Fruit fly (Drosophila melanogaster) whole organism, embryonic: Measurements from ENCODE around the gene HDAC6.

ENCODE experiments used
- Asciz ChIP-seq: fragments of 200-800 bp; sonication (Bioruptor generic); optimal IDR thresholded peaks from 2 replicates; lab custom pipeline; 2017; ENCODE audit warnings: missing biosample characterization, mild to moderate bottlenecking, missing genetic modification characterization, missing genetic modification reagents
- Atf3 ChIP-seq: fragments of 200-800 bp; sonication (Bioruptor generic); optimal IDR thresholded peaks from 3 replicates; lab custom pipeline; 2016; ENCODE audit warnings: missing biosample characterization, missing genetic modification characterization
- Bteb2 ChIP-seq: fragments of 200-800 bp; sonication (Bioruptor generic); optimal IDR thresholded peaks from 2 replicates; lab custom pipeline; 2016; ENCODE audit warnings: missing biosample characterization, missing genetic modification characterization
- CG10147 ChIP-seq: fragments of 200-800 bp; sonication (Bioruptor generic); optimal IDR thresholded peaks from 2 replicates; lab custom pipeline; 2019; ENCODE audit warnings: missing biosample characterization, mild to moderate bottlenecking, missing genetic modification characterization, moderate library complexity
- CG10543 ChIP-seq: fragments of 200-800 bp; sonication (Bioruptor generic); optimal IDR thresholded peaks from 3 replicates; lab custom pipeline; 2017; ENCODE audit warnings: missing biosample characterization, mild to moderate bottlenecking, missing genetic modification characterization, moderate library complexity
- CG10979 ChIP-seq: fragments of 200-800 bp; sonication (Bioruptor generic); optimal IDR thresholded peaks from 2 replicates; lab custom pipeline; 2018; ENCODE audit warnings: missing biosample characterization, mild to moderate bottlenecking, missing genetic modification characterization, moderate library complexity
- CG14860 ChIP-seq: fragments of 200-800 bp; sonication (Bioruptor generic); IDR thresholded peaks from 3 replicates; pipeline ENCODE4 v1.3.6; 2022; ENCODE audit warnings: missing biosample characterization, missing genetic modification characterization; ENCODE audit not compliant: partially characterized antibody
- CG16815 ChIP-seq: fragments of 200-800 bp; sonication (Bioruptor generic); optimal IDR thresholded peaks from 3 replicates; lab custom pipeline; 2017; ENCODE audit warnings: missing biosample characterization, mild to moderate bottlenecking, missing genetic modification characterization
- CG17328 ChIP-seq: fragments of 200-800 bp; sonication (Bioruptor generic); IDR thresholded peaks from 2 replicates; pipeline ENCODE4 v1.3.6; 2022; ENCODE audit warnings: missing biosample characterization, missing genetic modification characterization
- CG18764 ChIP-seq: fragments of 200-800 bp; sonication (Bioruptor generic); optimal IDR thresholded peaks from 3 replicates; lab custom pipeline; 2016; ENCODE audit warnings: missing biosample characterization, missing genetic modification characterization
- CG4820 ChIP-seq: fragments of 200-800 bp; sonication (Bioruptor generic); optimal IDR thresholded peaks from 3 replicates; lab custom pipeline; 2016; ENCODE audit warnings: missing biosample characterization, missing genetic modification characterization
- CG6175 ChIP-seq: fragments of 200-800 bp; sonication (Bioruptor generic); IDR thresholded peaks from 3 replicates; pipeline ENCODE4 v1.3.6; 2022; ENCODE audit warnings: missing biosample characterization, missing genetic modification characterization
- CG6689 ChIP-seq: fragments of 200-800 bp; sonication (Bioruptor generic); IDR thresholded peaks from 2 replicates; pipeline ENCODE4 v1.3.6; 2022; ENCODE audit warnings: missing biosample characterization, missing genetic modification characterization
- CkIIα-i1 ChIP-seq: fragments of 200-800 bp; sonication (Bioruptor generic); IDR thresholded peaks from 2 replicates; pipeline ENCODE4 v1.3.6; 2022; ENCODE audit warnings: missing biosample characterization, missing genetic modification characterization
- Dfd ChIP-seq, 2 experiments: fragments of >200 bp; optimal IDR thresholded peaks; 2 replicates each; lab custom pipeline; 2017; ENCODE audit warnings: missing biosample characterization in 2 of 2, missing genetic modification characterization in 2 of 2
- Hr78 ChIP-seq, 2 experiments: fragments of 200-800 bp in 1 of 2; fragments of >200 bp in 1 of 2; sonication (Bioruptor generic) in 1 of 2; optimal IDR thresholded peaks; 2 replicates each; lab custom pipeline; 2017 to 2019; ENCODE audit warnings: missing biosample characterization in 2 of 2, missing genetic modification characterization in 2 of 2, mild to moderate bottlenecking in 1 of 2, moderate library complexity in 1 of 2
- Lhr ChIP-seq: fragments of 200-800 bp; sonication (Bioruptor generic); optimal IDR thresholded peaks from 3 replicates; lab custom pipeline; 2017; ENCODE audit warnings: mild to moderate bottlenecking, missing biosample characterization, missing genetic modification reagents, missing genetic modification characterization
- MBD-R2 ChIP-seq: fragments of 200-800 bp; sonication (Bioruptor generic); IDR thresholded peaks from 2 replicates; pipeline ENCODE4 v1.3.6; 2022; ENCODE audit warnings: missing biosample characterization, missing genetic modification characterization
- Med ChIP-seq: fragments of 200-800 bp; sonication (Bioruptor generic); peaks from one replicate; lab custom pipeline; 2016; ENCODE audit warnings: missing biosample characterization, missing genetic modification characterization, mild to moderate bottlenecking, inconsistent platforms, moderate library complexity
- Nf-YC ChIP-seq: fragments of 200-800 bp; optimal IDR thresholded peaks from 3 replicates; lab custom pipeline; 2019; ENCODE audit warnings: missing biosample characterization, mild to moderate bottlenecking, missing genetic modification characterization, moderate library complexity
- Ssrp ChIP-seq: fragments of 200-800 bp; sonication (Bioruptor generic); optimal IDR thresholded peaks from 2 replicates; lab custom pipeline; 2018; ENCODE audit warnings: missing biosample characterization, mild to moderate bottlenecking, missing genetic modification characterization, moderate library complexity
- amos ChIP-seq: fragments of 200-800 bp; sonication (Bioruptor generic); IDR thresholded peaks from 2 replicates; pipeline ENCODE4 v1.3.6; 2022; ENCODE audit warnings: missing biosample characterization, missing genetic modification characterization; ENCODE audit not compliant: partially characterized antibody
- bcd ChIP-seq: fragments of 200-800 bp; sonication (Bioruptor generic); optimal IDR thresholded peaks from 2 replicates; lab custom pipeline; 2017; ENCODE audit warnings: missing biosample characterization, mild to moderate bottlenecking, missing genetic modification characterization
- br ChIP-seq: fragments of >200 bp; optimal IDR thresholded peaks from 2 replicates; lab custom pipeline; 2017
- cas ChIP-seq: fragments of 200-800 bp; sonication (Bioruptor generic); IDR thresholded peaks from 2 replicates; pipeline ENCODE4 v1.3.6; 2022; ENCODE audit warnings: missing biosample characterization, missing genetic modification characterization
- cwo ChIP-seq: fragments of 200-800 bp; sonication (Bioruptor generic); optimal IDR thresholded peaks from 3 replicates; lab custom pipeline; 2017; ENCODE audit warnings: missing biosample characterization, missing genetic modification characterization, mild to moderate bottlenecking, moderate library complexity, missing genetic modification reagents
- da ChIP-seq: fragments of 200-800 bp; sonication (Bioruptor generic); optimal IDR thresholded peaks from 2 replicates; lab custom pipeline; 2016; ENCODE audit warnings: missing biosample characterization, missing genetic modification characterization
- danr ChIP-seq: fragments of 200-800 bp; sonication (Bioruptor generic); IDR thresholded peaks from 2 replicates; pipeline ENCODE4 v1.3.6; 2022; ENCODE audit warnings: missing biosample characterization, missing genetic modification characterization
- en ChIP-seq: fragments of 200-800 bp; sonication (Bioruptor generic); optimal IDR thresholded peaks from 2 replicates; lab custom pipeline; 2016; ENCODE audit warnings: missing biosample characterization, missing genetic modification characterization
- ewg ChIP-seq: fragments of 200-800 bp; sonication (Bioruptor generic); optimal IDR thresholded peaks from 3 replicates; lab custom pipeline; 2017; ENCODE audit warnings: mild to moderate bottlenecking, missing biosample characterization, missing genetic modification reagents, missing genetic modification characterization
- eyg ChIP-seq: fragments of 200-800 bp; sonication (Bioruptor generic); optimal IDR thresholded peaks from 3 replicates; lab custom pipeline; 2016; ENCODE audit warnings: missing biosample characterization, missing genetic modification characterization
- hkb ChIP-seq, 2 experiments: fragments of 200-800 bp in 1 of 2; fragments of >200 bp in 1 of 2; sonication (Bioruptor generic) in 1 of 2; IDR thresholded peaks in 1 of 2; optimal IDR thresholded peaks in 1 of 2; 2 replicates each; pipeline versions ENCODE4 v1.3.6 to Lab custom; 2017 to 2022; ENCODE audit warnings: missing biosample characterization in 1 of 2, missing genetic modification characterization in 1 of 2
- jing ChIP-seq: fragments of 200-800 bp; sonication (Bioruptor generic); optimal IDR thresholded peaks from 2 replicates; lab custom pipeline; 2018; ENCODE audit warnings: missing biosample characterization, mild to moderate bottlenecking, missing genetic modification characterization
- kni ChIP-seq: fragments of 200-800 bp; sonication (Bioruptor generic); optimal IDR thresholded peaks from 3 replicates; lab custom pipeline; 2017; ENCODE audit warnings: mild to moderate bottlenecking, missing biosample characterization, missing genetic modification reagents, missing genetic modification characterization
- lov ChIP-seq, 2 experiments: fragments of 200-800 bp in 1 of 2; fragments of >200 bp in 1 of 2; sonication (Bioruptor generic) in 1 of 2; IDR thresholded peaks in 1 of 2; optimal IDR thresholded peaks in 1 of 2; 2 replicates in 1 of 2; 3 replicates in 1 of 2; pipeline versions ENCODE4 v1.3.6 to Lab custom; 2017 to 2022; ENCODE audit warnings: missing biosample characterization in 1 of 2, missing genetic modification characterization in 1 of 2
- mld ChIP-seq: fragments of 200-800 bp; sonication (Bioruptor generic); IDR thresholded peaks from 3 replicates; pipeline ENCODE4 v1.3.6; 2022; ENCODE audit warnings: missing biosample characterization, missing genetic modification characterization; ENCODE audit not compliant: partially characterized antibody
- onecut ChIP-seq: fragments of 200-800 bp; sonication (Bioruptor generic); IDR thresholded peaks from 2 replicates; pipeline ENCODE4 v1.3.6; 2022; ENCODE audit warnings: missing biosample characterization, missing genetic modification characterization
- p53 ChIP-seq: fragments of 200-800 bp; sonication (Bioruptor generic); optimal IDR thresholded peaks from 2 replicates; lab custom pipeline; 2016; ENCODE audit warnings: missing biosample characterization, missing genetic modification characterization
- pum ChIP-seq: fragments of 200-800 bp; sonication (Bioruptor generic); optimal IDR thresholded peaks from 2 replicates; lab custom pipeline; 2016; ENCODE audit warnings: missing biosample characterization, missing genetic modification characterization
- pzg ChIP-seq: fragments of 200-800 bp; sonication (Bioruptor generic); optimal IDR thresholded peaks from 3 replicates; lab custom pipeline; 2018; ENCODE audit warnings: missing biosample characterization, mild to moderate bottlenecking, missing genetic modification characterization, moderate library complexity
- sc ChIP-seq, 3 experiments: fragments of >200 bp in 2 of 3; fragments of 200-800 bp in 1 of 3; sonication (Bioruptor generic) in 1 of 3; optimal IDR thresholded peaks; 2 replicates in 2 of 3; 3 replicates in 1 of 3; lab custom pipeline; 2017; ENCODE audit warnings: mild to moderate bottlenecking in 1 of 3, missing biosample characterization in 1 of 3, missing genetic modification characterization in 1 of 3, missing genetic modification reagents in 1 of 3
- schlank ChIP-seq: fragments of 200-800 bp; sonication (Bioruptor generic); optimal IDR thresholded peaks from 2 replicates; lab custom pipeline; 2018; ENCODE audit warnings: missing biosample characterization, mild to moderate bottlenecking, missing genetic modification characterization
- seq ChIP-seq: fragments of 200-800 bp; sonication (Bioruptor generic); IDR thresholded peaks from 2 replicates; pipeline ENCODE4 v1.3.6; 2022; ENCODE audit warnings: missing biosample characterization, missing genetic modification characterization
- slbo ChIP-seq: fragments of 200-800 bp; sonication (Bioruptor generic); IDR thresholded peaks from 2 replicates; pipeline ENCODE4 v1.3.6; 2022; ENCODE audit warnings: missing biosample characterization, missing genetic modification characterization
- usp ChIP-seq: fragments of >200 bp; optimal IDR thresholded peaks from 2 replicates; lab custom pipeline; 2017; ENCODE audit warnings: missing biosample characterization, missing genetic modification characterization
- vfl ChIP-seq: fragments of 200-800 bp; sonication (Bioruptor generic); optimal IDR thresholded peaks from 2 replicates; lab custom pipeline; 2016; ENCODE audit warnings: missing biosample characterization, missing genetic modification characterization
- zf30C ChIP-seq: fragments of 200-800 bp; sonication (Bioruptor generic); optimal IDR thresholded peaks from 3 replicates; lab custom pipeline; 2018; ENCODE audit warnings: missing biosample characterization, mild to moderate bottlenecking, missing genetic modification characterization

Gene HDAC6

DNA sequence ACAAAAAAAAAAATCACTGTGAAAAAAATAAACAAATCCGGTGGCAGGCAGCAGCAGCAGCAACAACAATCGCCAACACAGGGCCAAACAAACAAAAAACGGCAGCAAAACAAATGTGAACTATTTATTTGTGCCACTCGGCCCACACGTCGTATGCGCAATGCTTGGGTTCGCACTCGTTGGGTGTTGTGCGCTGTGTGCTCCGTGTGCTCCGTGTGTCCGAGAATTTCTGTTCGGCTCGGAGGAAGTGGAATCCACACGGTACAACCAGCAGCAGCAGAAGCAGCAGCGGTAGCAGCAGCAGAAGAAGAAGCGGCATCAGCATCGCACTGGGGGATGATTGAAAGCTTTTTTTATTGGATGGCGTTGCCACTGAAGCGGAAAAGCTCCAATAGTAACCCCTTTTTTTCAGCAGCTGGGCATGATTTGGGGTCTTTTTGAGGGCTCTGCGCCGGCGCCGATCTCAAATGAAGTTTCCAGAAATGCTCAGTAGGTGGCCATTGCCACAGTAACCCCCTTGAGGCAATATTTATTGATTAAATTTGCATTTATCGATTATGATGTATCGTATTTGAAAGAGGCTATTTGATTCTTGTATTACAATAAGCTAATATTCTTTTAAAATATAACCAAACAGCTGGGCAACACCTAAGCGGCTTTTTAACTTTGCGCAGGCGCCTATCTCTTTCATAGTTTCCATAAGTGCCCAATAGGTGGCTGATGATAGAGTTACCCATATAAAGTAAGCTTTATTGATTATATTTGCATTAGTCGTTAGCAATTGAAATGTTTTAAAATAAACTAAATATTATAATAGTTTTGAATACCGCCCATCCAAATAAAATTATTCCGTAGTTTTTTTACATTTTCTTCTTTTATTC lies 52.3 kb downstream of the HDAC6 start, which contains the start of gene CG9164 (continued):
- TF ChIP-seq Asciz (GFP tag; lab: Kevin White, UChicago): no peak
- TF ChIP-seq cas: no peak
- TF ChIP-seq CG6175 (GFP tag; lab: Robert Waterston, UW): peak; percentile 63; the same call in 1 of the 3 replicates
- TF ChIP-seq en (GFP tag; lab: Kevin White, UChicago): no peak
- no peak for TF ChIP-seq bcd (GFP tag; lab: Kevin White, UChicago)
- TF ChIP-seq p53 (GFP tag; lab: Kevin White, UChicago): no peak
- TF ChIP-seq Lhr: no peak
- peak; percentile 17 for TF ChIP-seq pzg (GFP tag; lab: Kevin White, UChicago)
- TF ChIP-seq Atf3 (GFP tag; lab: Kevin White, UChicago): no peak
- no peak for TF ChIP-seq Dfd (GFP tag; optimal IDR thresholded peaks at IDR 0.05; lab: Kevin White, UChicago)
- TF ChIP-seq ewg (GFP tag; lab: Kevin White, UChicago): peak; percentile 98
- no peak for TF ChIP-seq pum (GFP tag; lab: Kevin White, UChicago)
- no peak for TF ChIP-seq danr (GFP tag; lab: Robert Waterston, UW)
- no peak for TF ChIP-seq mld (GFP tag; lab: Robert Waterston, UW)
- TF ChIP-seq schlank (tag; lab: Kevin White, UChicago): no peak
- no peak for TF ChIP-seq eyg (GFP tag; lab: Kevin White, UChicago)
- peak; percentile 58 for TF ChIP-seq CG10543 (GFP tag; lab: Kevin White, UChicago)
- no peak for TF ChIP-seq cwo
- peak; percentile 63 for TF ChIP-seq seq (GFP tag; lab: Robert Waterston, UW)
- TF ChIP-seq br (lab: Kevin White, UChicago): no peak
- no peak for TF ChIP-seq lov (optimal IDR thresholded peaks at IDR 0.05; lab: Kevin White, UChicago)
- TF ChIP-seq lov (GFP tag; IDR thresholded peaks at IDR 0.05; lab: Robert Waterston, UW): no peak
- no peak for TF ChIP-seq sc (optimal IDR thresholded peaks at IDR 0.05; lab: Kevin White, UChicago)
- TF ChIP-seq sc (GFP tag; optimal IDR thresholded peaks at IDR 0.05; lab: Kevin White, UChicago): no peak
- no peak for TF ChIP-seq hkb (optimal IDR thresholded peaks at IDR 0.05; lab: Kevin White, UChicago)
- no peak for TF ChIP-seq hkb (GFP tag; IDR thresholded peaks at IDR 0.05; lab: Robert Waterston, UW)
- no peak for TF ChIP-seq MBD-R2 (GFP tag; lab: Robert Waterston, UW)
- TF ChIP-seq Bteb2 (GFP tag; lab: Kevin White, UChicago): no peak
- TF ChIP-seq CG4820: no peak
- TF ChIP-seq Hr78 (GFP tag; optimal IDR thresholded peaks at IDR 0.05; lab: Kevin White, UChicago): no peak
- peak; percentile 19; the same call in 1 of the 2 replicates for TF ChIP-seq slbo (GFP tag; lab: Robert Waterston, UW)
- TF ChIP-seq CG6689: no peak
- no peak for TF ChIP-seq CG16815
- TF ChIP-seq CG14860 (GFP tag; lab: Robert Waterston, UW): no peak
- TF ChIP-seq vfl (GFP tag; lab: Kevin White, UChicago): no peak
- TF ChIP-seq onecut (GFP tag; lab: Robert Waterston, UW): peak; percentile 76
- no peak for TF ChIP-seq CG10147 (GFP tag; lab: Kevin White, UChicago)
- TF ChIP-seq Med (GFP tag; lab: Kevin White, UChicago): peak; percentile 40
- TF ChIP-seq jing (GFP tag; lab: Kevin White, UChicago): no peak
- TF ChIP-seq CG18764 (GFP tag; lab: Kevin White, UChicago): no peak
- TF ChIP-seq CkIIα-i1 (GFP tag; lab: Robert Waterston, UW): no peak
- no peak for TF ChIP-seq Nf-YC (tag; lab: Kevin White, UChicago)
- TF ChIP-seq amos: peak; percentile 27; the same call in 1 of the 2 replicates
- TF ChIP-seq usp (GFP tag; lab: Kevin White, UChicago): no peak
- no peak for TF ChIP-seq CG17328 (GFP tag; lab: Robert Waterston, UW)
- TF ChIP-seq da (GFP tag; lab: Kevin White, UChicago): no peak
- TF ChIP-seq Ssrp (tag; lab: Kevin White, UChicago): no peak
- no peak for TF ChIP-seq zf30C (GFP tag; lab: Kevin White, UChicago)
- peak; percentile 84 for TF ChIP-seq CG10979
- TF ChIP-seq kni: no peak
